Worm (Caenorhabditis elegans) whole organism, L4/young adult: Measurements from ENCODE around the gene tbc-13.

Experiments
- W03F9.2 ChIP-seq: fragments of 150-350 bp; optimal IDR thresholded peaks from 2 replicates; lab custom pipeline; 2014; ENCODE audit warnings: missing biosample characterization, missing genetic modification characterization
- him-1 ChIP-seq: sonication (generic microtip); optimal IDR thresholded peaks from 2 replicates; lab custom pipeline; 2016; ENCODE audit warnings: missing genotype, missing genetic modification reagents, missing genetic modification characterization, missing compliant biosample characterization

DNA sequence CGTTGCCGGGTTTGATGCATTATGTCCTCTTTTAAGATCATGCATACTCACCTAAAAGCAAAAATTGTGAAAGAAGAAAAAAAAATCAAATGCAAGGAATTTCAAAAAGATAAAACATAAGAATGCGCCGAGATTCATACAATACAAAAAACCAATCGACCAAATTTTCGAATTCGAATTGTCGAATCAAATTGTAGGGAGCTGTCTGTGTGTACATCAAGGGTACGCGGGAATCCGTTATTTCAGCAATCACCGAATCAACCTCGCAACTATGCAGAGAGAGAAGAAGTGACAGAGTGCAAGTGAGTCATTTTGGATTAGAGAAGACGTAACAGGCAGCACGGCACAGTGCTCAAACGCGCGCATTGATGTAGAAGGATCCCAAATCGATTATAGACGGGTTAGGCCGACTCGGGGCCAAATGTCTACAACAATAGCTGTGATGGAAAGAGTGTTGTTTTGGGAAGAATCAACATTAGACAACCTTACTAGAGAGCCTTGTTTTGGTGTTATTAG, 18.5 kb downstream of the tbc-13 start, which contains the start of gene sdz-19:
- TF ChIP-seq him-1 (tag; lab: Kevin White, UChicago) (no peak), W03F9.2 (no peak)
